Worm (Caenorhabditis elegans) whole organism, young adult: Measurements from ENCODE around the gene nduf-11.
A peak's percentile ranks its signal among the peaks of the same experiment; 100 is the strongest.

Source experiments
- B0019.2 ChIP-seq: fragments of 200-800 bp; sonication (Bioruptor generic); conservative IDR thresholded peaks from 2 replicates; pipeline ENCODE4 v1.3.6; 2022; ENCODE audit warnings: missing genetic modification reagents, missing genetic modification characterization, missing compliant biosample characterization
- F49E8.2 ChIP-seq: sonication (generic microtip); optimal IDR thresholded peaks from 3 replicates; lab custom pipeline; 2017; ENCODE audit warnings: missing genetic modification characterization, mild to moderate bottlenecking, missing compliant biosample characterization, antibody characterized with exemption, moderate library complexity; ENCODE audit not compliant: insufficient read depth
- F52B5.7 ChIP-seq: sonication (generic microtip); optimal IDR thresholded peaks from 2 replicates; lab custom pipeline; 2016; ENCODE audit warnings: mild to moderate bottlenecking, missing genetic modification characterization, missing compliant biosample characterization
- K12H6.12 ChIP-seq: fragments of 200-800 bp; sonication (Bioruptor generic); optimal IDR thresholded peaks from 2 replicates; lab custom pipeline; 2018; ENCODE audit warnings: mild to moderate bottlenecking, missing genetic modification characterization, missing compliant biosample characterization
- Y53F4B.3 ChIP-seq: fragments of 200-800 bp; sonication (Bioruptor generic); IDR thresholded peaks from 2 replicates; pipeline ENCODE4 v1.3.6; 2022; ENCODE audit warnings: missing genetic modification reagents, missing genetic modification characterization, missing compliant biosample characterization
- Y79H2A.3 ChIP-seq: fragments of 200-800 bp; sonication (Bioruptor generic); conservative IDR thresholded peaks from 2 replicates; pipeline ENCODE4 v1.3.6; 2022; ENCODE audit warnings: missing genetic modification reagents, missing genetic modification characterization, missing compliant biosample characterization
- atf-7 ChIP-seq: sonication (generic microtip); optimal IDR thresholded peaks from 2 replicates; lab custom pipeline; 2017; ENCODE audit warnings: mild to moderate bottlenecking, missing genetic modification characterization, missing compliant biosample characterization
- attf-5 ChIP-seq: fragments of 200-800 bp; sonication (Bioruptor generic); optimal IDR thresholded peaks from 2 replicates; lab custom pipeline; 2018; ENCODE audit warnings: mild to moderate bottlenecking, missing genetic modification characterization, missing compliant biosample characterization
- ceh-27 ChIP-seq: fragments of 200-800 bp; sonication (Bioruptor generic); optimal IDR thresholded peaks from 2 replicates; lab custom pipeline; 2018; ENCODE audit warnings: mild to moderate bottlenecking, missing genetic modification characterization, moderate library complexity, missing compliant biosample characterization
- ceh-79 ChIP-seq: sonication (generic microtip); optimal IDR thresholded peaks from 2 replicates; lab custom pipeline; 2017; ENCODE audit warnings: mild to moderate bottlenecking, missing genetic modification characterization, missing compliant biosample characterization
- ceh-91 ChIP-seq: fragments of 200-800 bp; sonication (Bioruptor generic); IDR thresholded peaks from 2 replicates; pipeline ENCODE4 v1.3.6; 2022; ENCODE audit warnings: missing genetic modification reagents, missing genetic modification characterization, missing compliant biosample characterization
- dox-1 ChIP-seq: fragments of 200-800 bp; sonication (Bioruptor generic); IDR thresholded peaks from 2 replicates; pipeline ENCODE4 v1.3.6; 2022; ENCODE audit warnings: missing genetic modification reagents, missing genetic modification characterization, missing compliant biosample characterization
- dpff-1 ChIP-seq: sonication (generic microtip); optimal IDR thresholded peaks from 2 replicates; lab custom pipeline; 2017; ENCODE audit warnings: mild to moderate bottlenecking, missing genetic modification characterization, missing compliant biosample characterization
- egl-18 ChIP-seq: fragments of 200-800 bp; sonication (Bioruptor generic); IDR thresholded peaks from 2 replicates; pipeline ENCODE4 v1.3.6; 2022; ENCODE audit warnings: missing genetic modification reagents, missing genetic modification characterization, missing compliant biosample characterization
- fkh-3 ChIP-seq: sonication (generic microtip); optimal IDR thresholded peaks from 2 replicates; lab custom pipeline; 2016; ENCODE audit warnings: mild to moderate bottlenecking, missing genetic modification characterization, missing compliant biosample characterization
- gei-17 ChIP-seq: fragments of 200-800 bp; sonication (Bioruptor generic); optimal IDR thresholded peaks from 2 replicates; lab custom pipeline; 2018; ENCODE audit warnings: mild to moderate bottlenecking, missing genetic modification characterization, missing compliant biosample characterization
- hrde-1 ChIP-seq: sonication (generic microtip); optimal IDR thresholded peaks from 2 replicates; lab custom pipeline; 2016; ENCODE audit warnings: missing genetic modification characterization, mild to moderate bottlenecking, missing compliant biosample characterization, moderate library complexity, missing genotype, missing genetic modification reagents, borderline replicate concordance
- hsf-1 ChIP-seq: fragments of 200-800 bp; sonication (Bioruptor generic); IDR thresholded peaks from 2 replicates; pipeline ENCODE4 v1.3.6; 2022; ENCODE audit warnings: missing genetic modification reagents, missing genetic modification characterization, missing compliant biosample characterization
- lin-26 ChIP-seq: fragments of 200-800 bp; sonication (Bioruptor generic); IDR thresholded peaks from 2 replicates; pipeline ENCODE4 v1.3.6; 2022; ENCODE audit warnings: missing genetic modification reagents, missing genetic modification characterization, missing compliant biosample characterization
- lin-54 ChIP-seq: fragments of 200-800 bp; sonication (Bioruptor generic); optimal IDR thresholded peaks from 2 replicates; lab custom pipeline; 2018; ENCODE audit warnings: mild to moderate bottlenecking, missing genetic modification characterization, missing compliant biosample characterization
- lir-1 ChIP-seq: fragments of 200-800 bp; sonication (Bioruptor generic); conservative IDR thresholded peaks from 2 replicates; pipeline ENCODE4 v1.3.6; 2022; ENCODE audit warnings: missing genetic modification reagents, missing genetic modification characterization, missing compliant biosample characterization
- madf-3 ChIP-seq: fragments of 200-800 bp; sonication (Bioruptor generic); IDR thresholded peaks from 2 replicates; pipeline ENCODE4 v1.3.6; 2022; ENCODE audit warnings: missing genetic modification reagents, missing genetic modification characterization, missing compliant biosample characterization
- madf-8 ChIP-seq: fragments of 200-800 bp; sonication (Bioruptor generic); conservative IDR thresholded peaks from 2 replicates; pipeline ENCODE4 v1.3.6; 2022; ENCODE audit warnings: missing genetic modification reagents, missing genetic modification characterization, missing compliant biosample characterization
- mel-28 ChIP-seq: sonication (generic microtip); optimal IDR thresholded peaks from 2 replicates; lab custom pipeline; 2016; ENCODE audit warnings: borderline replicate concordance, mild to moderate bottlenecking, missing genetic modification characterization, missing compliant biosample characterization
- nhr-120 ChIP-seq: fragments of 200-800 bp; sonication (Bioruptor generic); IDR thresholded peaks from 2 replicates; pipeline ENCODE4 v1.3.6; 2022; ENCODE audit warnings: missing genetic modification characterization, missing compliant biosample characterization
- nhr-179 ChIP-seq: sonication (generic microtip); optimal IDR thresholded peaks from 2 replicates; lab custom pipeline; 2016; ENCODE audit warnings: mild to moderate bottlenecking, missing genetic modification characterization, missing compliant biosample characterization
- nhr-27 ChIP-seq: fragments of 200-800 bp; sonication (Bioruptor generic); optimal IDR thresholded peaks from 2 replicates; lab custom pipeline; 2018; ENCODE audit warnings: mild to moderate bottlenecking, missing genetic modification characterization, moderate library complexity, missing compliant biosample characterization
- nhr-90 ChIP-seq: sonication (generic microtip); optimal IDR thresholded peaks from 2 replicates; lab custom pipeline; 2016; ENCODE audit warnings: missing genotype, mild to moderate bottlenecking, missing genetic modification characterization, missing compliant biosample characterization
- rec-8 ChIP-seq, 2 experiments: sonication (generic microtip); optimal IDR thresholded peaks; 2 replicates each; lab custom pipeline; 2016; ENCODE audit warnings: mild to moderate bottlenecking in 2 of 2, missing genetic modification characterization in 2 of 2, missing genetic modification reagents in 2 of 2, missing genotype in 2 of 2, missing biosample characterization in 1 of 2, missing compliant biosample characterization in 1 of 2, moderate library complexity in 1 of 2
- snpc-1.3 ChIP-seq: sonication (generic microtip); optimal IDR thresholded peaks from 2 replicates; lab custom pipeline; 2017; ENCODE audit warnings: missing genetic modification characterization, mild to moderate bottlenecking, missing compliant biosample characterization, antibody characterized with exemption, moderate library complexity, missing genotype, missing genetic modification reagents; ENCODE audit not compliant: insufficient read depth
- tbp1 ChIP-seq: fragments of 200-800 bp; sonication (Bioruptor generic); optimal IDR thresholded peaks from 2 replicates; lab custom pipeline; 2018; ENCODE audit warnings: mild to moderate bottlenecking, missing genetic modification characterization, missing compliant biosample characterization
- tlf-1 ChIP-seq: fragments of 200-800 bp; sonication (Bioruptor generic); optimal IDR thresholded peaks from 2 replicates; lab custom pipeline; 2018; ENCODE audit warnings: mild to moderate bottlenecking, missing genetic modification characterization, missing compliant biosample characterization
- unc-130 ChIP-seq: sonication (generic microtip); optimal IDR thresholded peaks from 2 replicates; lab custom pipeline; 2016; ENCODE audit warnings: missing genetic modification reagents, missing genetic modification characterization, missing compliant biosample characterization
- ztf-25 ChIP-seq: fragments of 200-800 bp; sonication (Bioruptor generic); IDR thresholded peaks from 2 replicates; pipeline ENCODE4 v1.3.6; 2022; ENCODE audit warnings: missing genetic modification reagents, missing genetic modification characterization, missing compliant biosample characterization

nduf-11 gene

ce11 chrII:11347878-11348556, 2.6 kb upstream of the nduf-11 start, which contains the start of the genes B0491.6 and pigm-1 (continued):
- TF ChIP-seq lir-1 (GFP tag; lab: Robert Waterston, UW) (0 out of 2 replicates have a peak, but pooled peaks have one; percentile 10), nhr-90 (tag; lab: Kevin White, UChicago) (no peak), attf-5 (GFP tag; lab: Kevin White, UChicago) (peak; percentile 90), ceh-27 (peak; percentile 16), B0019.2 (GFP tag; lab: Robert Waterston, UW) (no peak), ztf-25 (GFP tag; lab: Robert Waterston, UW) (no peak), dox-1 (GFP tag; lab: Robert Waterston, UW) (peak; percentile 53), tbp1 (GFP tag; lab: Kevin White, UChicago) (peak; percentile 30)

ce11 chrII:11344554-11344953, 866 bp downstream of the nduf-11 start:
- TF ChIP-seq fkh-3 (tag; lab: Kevin White, UChicago): no peak
- TF ChIP-seq madf-8: no peak
- TF ChIP-seq hrde-1 (tag; lab: Kevin White, UChicago): no peak
- TF ChIP-seq rec-8 (tag; optimal IDR thresholded peaks at IDR 0.05; lab: Kevin White, UChicago): no peak
- no peak for TF ChIP-seq snpc-1.3
- no peak for TF ChIP-seq F52B5.7 (tag; lab: Kevin White, UChicago)
- no peak for TF ChIP-seq mel-28 (tag; lab: Kevin White, UChicago)
- no peak for TF ChIP-seq Y79H2A.3
- no peak for TF ChIP-seq gei-17 (GFP tag; lab: Kevin White, UChicago)
- no peak for TF ChIP-seq lin-26 (GFP tag; lab: Robert Waterston, UW)
- no peak for TF ChIP-seq ceh-79 (tag; lab: Kevin White, UChicago)

ce11 chrII:11343300-11343869, 2.0 kb downstream of the nduf-11 start, which contains the start of gene lgc-20:
Gene lgc-20 (minus strand): TSS chrII:11343610.
- TF ChIP-seq tlf-1 (GFP tag; lab: Kevin White, UChicago) (no peak), hsf-1 (GFP tag; lab: Robert Waterston, UW) (peak; percentile 58; the same call in 1 of the 2 replicates), lin-26 (GFP tag; lab: Robert Waterston, UW) (peak; percentile 59; the same call in 1 of the 2 replicates), unc-130 (GFP tag; lab: Kevin White, UChicago) (no peak), atf-7 (tag; lab: Kevin White, UChicago) (no peak), Y53F4B.3 (GFP tag; lab: Robert Waterston, UW) (no peak), ceh-91 (GFP tag; lab: Robert Waterston, UW) (0 out of 2 replicates have a peak, but pooled peaks have one; percentile 4), madf-3 (GFP tag; lab: Robert Waterston, UW) (0 out of 2 replicates have a peak, but pooled peaks have one; percentile 18), lin-54 (GFP tag; lab: Kevin White, UChicago) (no peak), K12H6.12 (tag; lab: Kevin White, UChicago) (no peak), F49E8.2 (tag; lab: Kevin White, UChicago) (no peak)

- TF ChIP-seq lin-26 (GFP tag; lab: Robert Waterston, UW) (no peak), dpff-1 (tag; lab: Kevin White, UChicago) (no peak), nhr-120 (GFP tag; lab: Robert Waterston, UW) (no peak), egl-18 (GFP tag; lab: Robert Waterston, UW) (no peak), nhr-179 (tag; lab: Kevin White, UChicago) (no peak), nhr-27 (tag; lab: Kevin White, UChicago) (no peak)
- TF ChIP-seq, all 124 proteins: peak for 0
These were observed 5.9 kb downstream of the nduf-11 start, which contains the start of gene rmd-3 for ce11 chrII:11339507-11339906. Gene rmd-3 (minus strand): TSS chrII:11339607.
